Worm (Caenorhabditis elegans): ENCODE measurements around the gene rap-3.

rap-3 gene

DNA sequence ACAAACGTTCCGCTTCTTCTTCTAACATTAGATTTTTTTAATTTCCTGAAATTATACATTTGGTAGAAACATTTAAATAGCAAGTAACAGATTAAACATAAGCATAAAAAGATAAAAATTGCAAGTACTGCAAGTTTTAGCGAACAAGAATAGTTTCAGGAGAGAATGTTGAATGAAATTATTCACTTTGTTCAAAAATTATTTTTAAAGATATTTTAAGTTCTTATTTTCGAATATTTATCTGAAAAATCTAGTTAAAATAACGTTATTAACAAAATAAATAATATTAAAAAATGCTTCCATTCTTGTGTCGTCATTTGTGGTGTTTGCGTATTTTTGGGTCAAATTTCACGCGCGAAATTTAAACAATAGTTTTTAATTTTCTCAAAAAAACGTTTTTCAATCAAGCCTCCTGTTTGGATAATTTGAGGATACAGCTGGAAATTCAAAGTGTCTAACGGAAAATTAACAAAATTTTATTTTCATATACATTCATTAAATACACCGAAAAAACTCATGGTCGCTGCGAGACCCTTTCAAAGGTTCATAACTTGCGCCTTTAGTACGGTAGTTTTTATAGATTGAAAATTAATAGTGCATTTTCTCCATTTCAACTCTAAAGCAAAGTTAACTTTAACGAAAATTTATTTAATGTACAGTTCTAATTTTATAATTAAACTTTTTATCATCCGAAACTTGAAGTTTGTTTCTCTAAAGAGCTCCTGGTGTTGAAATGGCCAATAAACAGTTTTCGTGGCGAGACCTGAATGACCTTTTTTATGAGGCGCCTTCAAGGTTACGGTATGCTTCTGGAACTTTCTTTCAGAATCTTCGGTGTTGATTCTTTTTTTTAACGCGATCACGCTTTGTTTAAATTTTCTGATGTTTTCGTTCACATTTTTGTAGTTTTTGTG, 34.5 kb upstream of the rap-3 start, which contains the start of gene skih-2 (continued):
- TF ChIP-seq egl-27 (tag; optimal IDR thresholded peaks at IDR 0.05) = peak; percentile 36

DNA sequence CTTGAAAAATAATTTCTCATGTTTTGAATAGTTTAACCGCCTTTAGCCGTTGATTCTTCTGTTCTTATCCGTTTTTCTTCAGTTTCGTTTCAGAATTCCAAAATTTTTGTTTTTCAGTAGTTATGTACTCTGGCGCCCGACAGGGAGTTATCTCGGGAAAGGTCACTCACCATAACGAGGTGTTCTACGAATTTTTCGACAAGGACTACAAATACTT, 33.9 kb upstream of the rap-3 start, which contains the start of gene F01G4.4:
F01G4.4 (plus strand) TSS at position 118 of the 217 bp plus-strand sequence.
- no peak for TF ChIP-seq nhr-11 (tag; optimal IDR thresholded peaks at IDR 0.05)
- TF ChIP-seq lin-1 (GFP tag; IDR thresholded peaks at IDR 0.05) = no peak
- TF ChIP-seq ces-1 (GFP tag; optimal IDR thresholded peaks at IDR 0.05) = no peak
- TF ChIP-seq R02D3.7 (tag; optimal IDR thresholded peaks at IDR 0.05) = no peak
- no peak for TF ChIP-seq zag-1 (tag; optimal IDR thresholded peaks at IDR 0.05)
- TF ChIP-seq snpc-1.2 (GFP tag; IDR thresholded peaks at IDR 0.05) = no peak
- no peak for TF ChIP-seq jun-1 (tag; optimal IDR thresholded peaks at IDR 0.05)
- TF ChIP-seq pha-4 (GFP tag; IDR thresholded peaks at IDR 0.05) = no peak
- TF ChIP-seq pha-4 (tag; optimal IDR thresholded peaks at IDR 0.05) = no peak
- no peak for TF ChIP-seq spr-1 (tag; optimal IDR thresholded peaks at IDR 0.05)
- no peak for TF ChIP-seq arid-1 (GFP tag; conservative IDR thresholded peaks at IDR 0.05)
- no peak for TF ChIP-seq Y105C5A.15 (GFP tag; IDR thresholded peaks at IDR 0.05)
- TF ChIP-seq lin-13 (GFP tag; optimal IDR thresholded peaks at IDR 0.05) = no peak
- TF ChIP-seq ceh-20 (GFP tag; IDR thresholded peaks at IDR 0.05) = no peak
- no peak for TF ChIP-seq attf-4 (tag; optimal IDR thresholded peaks at IDR 0.05)

DNA sequence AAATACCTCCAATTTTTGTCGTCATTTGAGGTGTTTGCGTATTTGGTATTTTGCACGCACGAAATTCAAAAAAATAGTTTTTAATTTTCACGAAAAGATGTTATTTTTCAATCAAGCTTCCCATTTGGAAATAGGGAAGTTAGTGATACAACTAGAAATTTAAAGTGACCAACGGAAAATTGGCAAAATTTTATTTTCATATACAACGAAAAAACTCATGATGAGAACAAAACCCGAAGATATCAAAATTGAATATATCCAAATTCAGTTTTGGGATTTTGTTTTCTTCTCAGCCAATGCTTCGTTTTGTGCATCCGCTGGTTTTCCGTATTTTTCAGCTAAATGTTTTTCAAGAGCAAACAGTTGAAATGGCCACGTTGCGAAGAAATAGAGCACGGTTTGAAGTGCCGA, 31.1 kb upstream of the rap-3 start:
- TF ChIP-seq egl-43 (GFP tag; IDR thresholded peaks at IDR 0.05) (no peak), Y48G9A.11 (GFP tag; IDR thresholded peaks at IDR 0.05) (0 out of 2 replicates have a peak, but pooled peaks have one; percentile 6), lin-38 (GFP tag; IDR thresholded peaks at IDR 0.05) (peak; percentile 62), zfp-3 (GFP tag; conservative IDR thresholded peaks at IDR 0.05) (0 out of 2 replicates have a peak, but pooled peaks have one; percentile 30), pha-4 (GFP tag; IDR thresholded peaks at IDR 0.05) (peak; percentile 64; the same call in 1 of the 2 replicates), pha-4 (tag; optimal IDR thresholded peaks at IDR 0.05) (no peak), ceh-82 (tag; optimal IDR thresholded peaks at IDR 0.05) (no peak), unc-62 (GFP tag; optimal IDR thresholded peaks at IDR 0.05 in 1 of 2) (peak in 1 of 2 experiments; percentile 51), unc-62 (tag; optimal IDR thresholded peaks at IDR 0.05) (no peak), sdz-12 (GFP tag; optimal IDR thresholded peaks at IDR 0.05) (no peak), zag-1 (tag; optimal IDR thresholded peaks at IDR 0.05) (no peak), R02D3.7 (tag; optimal IDR thresholded peaks at IDR 0.05) (no peak), Y5F2A.4 (GFP tag; optimal IDR thresholded peaks at IDR 0.05) (no peak), F49E8.2 (tag; optimal IDR thresholded peaks at IDR 0.05; ENCODE audit: borderline replicate concordance) (peak; percentile 89), arid-1 (GFP tag; conservative IDR thresholded peaks at IDR 0.05) (peak; percentile 80), mdl-1 (tag; optimal IDR thresholded peaks at IDR 0.05) (no peak), nhr-237 (tag; optimal IDR thresholded peaks at IDR 0.05) (no peak), dmd-6 (GFP tag; IDR thresholded peaks at IDR 0.05) (no peak), snpc-1.2 (GFP tag; IDR thresholded peaks at IDR 0.05) (0 out of 2 replicates have a peak, but pooled peaks have one; percentile 15), lir-3 (tag; optimal IDR thresholded peaks at IDR 0.05) (no peak), zip-11 (GFP tag; IDR thresholded peaks at IDR 0.05) (no peak), nhr-25 (tag; optimal IDR thresholded peaks at IDR 0.05; ENCODE audit: borderline replicate concordance, insufficient read depth) (no peak), ceh-44 (GFP tag; IDR thresholded peaks at IDR 0.05) (no peak), daf-16 (GFP tag; optimal IDR thresholded peaks at IDR 0.05) (no peak), daf-16 (tag; optimal IDR thresholded peaks at IDR 0.05) (no peak)

DNA sequence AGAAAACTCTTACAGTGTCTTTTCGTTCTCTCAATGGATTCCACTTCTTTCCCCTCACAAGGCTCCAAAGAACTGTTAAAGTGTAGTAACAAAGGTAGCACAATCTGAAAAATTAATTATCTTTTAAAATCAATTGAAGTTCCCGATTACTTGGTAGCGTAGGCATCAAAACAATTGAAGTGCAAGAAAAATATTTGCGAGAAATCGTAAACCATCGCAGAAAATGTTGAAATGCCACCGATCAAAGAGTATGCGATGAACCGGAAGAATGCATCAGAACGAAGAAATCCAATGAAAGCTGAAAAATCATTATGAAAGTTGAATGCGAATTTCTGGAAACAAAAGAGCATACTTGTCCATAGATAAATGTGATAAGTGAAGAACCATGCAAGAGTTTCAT, 30.6 kb upstream of the rap-3 start:
- TF ChIP-seq saeg-2 (GFP tag; IDR thresholded peaks at IDR 0.05) = no peak
- TF ChIP-seq aha-1 (tag) = peak; percentile 98
